Worm (Caenorhabditis elegans) whole organism, mixed stage, embryonic: ENCODE data around the gene Y43F8B.23.

Experiments
- M03D4.4 ChIP-seq: sonication (generic microtip); optimal IDR thresholded peaks from 2 replicates; lab custom pipeline; 2017; ENCODE audit warnings: mild to moderate bottlenecking, missing genetic modification characterization, missing compliant biosample characterization
- bed-3 ChIP-seq: fragments of 200-800 bp; sonication (Bioruptor generic); optimal IDR thresholded peaks from 3 replicates; lab custom pipeline; 2018; ENCODE audit warnings: mild to moderate bottlenecking, missing genetic modification characterization, moderate library complexity, missing compliant biosample characterization
- blmp-1 ChIP-seq: fragments of 150-350 bp; optimal IDR thresholded peaks from 2 replicates; lab custom pipeline; 2014; ENCODE audit warnings: missing biosample characterization, missing genetic modification characterization
- ceh-39 ChIP-seq: fragments of 150-350 bp; optimal IDR thresholded peaks from 2 replicates; lab custom pipeline; 2014; ENCODE audit warnings: missing biosample characterization, missing genetic modification characterization
- ceh-43 ChIP-seq: fragments of 200-800 bp; sonication (Bioruptor generic); optimal IDR thresholded peaks from 2 replicates; lab custom pipeline; 2018; ENCODE audit warnings: mild to moderate bottlenecking, missing genetic modification characterization, moderate library complexity, missing compliant biosample characterization
- ceh-83 ChIP-seq: fragments of 200-800 bp; sonication (Bioruptor generic); optimal IDR thresholded peaks from 2 replicates; lab custom pipeline; 2018; ENCODE audit warnings: mild to moderate bottlenecking, missing genetic modification characterization, missing compliant biosample characterization
- ces-1 ChIP-seq: fragments of 150-350 bp; optimal IDR thresholded peaks from 2 replicates; lab custom pipeline; 2014; ENCODE audit warnings: missing biosample characterization, missing genetic modification reagents, missing genetic modification characterization
- cnd-1 ChIP-seq: fragments of 200-800 bp; sonication (Bioruptor generic); optimal IDR thresholded peaks from 2 replicates; lab custom pipeline; 2018; ENCODE audit warnings: mild to moderate bottlenecking, missing genetic modification characterization, missing compliant biosample characterization
- drap-1 ChIP-seq: fragments of 200-800 bp; sonication (Bioruptor generic); optimal IDR thresholded peaks from 3 replicates; lab custom pipeline; 2018; ENCODE audit warnings: mild to moderate bottlenecking, missing genetic modification characterization, missing compliant biosample characterization
- elt-1 ChIP-seq: sonication (generic microtip); optimal IDR thresholded peaks from 2 replicates; lab custom pipeline; 2017; ENCODE audit warnings: missing genetic modification characterization, mild to moderate bottlenecking, missing compliant biosample characterization, antibody characterized with exemption, moderate library complexity, borderline replicate concordance; ENCODE audit not compliant: insufficient read depth
- elt-3 ChIP-seq: fragments of 150-350 bp; optimal IDR thresholded peaks from 2 replicates; lab custom pipeline; 2014; ENCODE audit warnings: missing biosample characterization, missing genetic modification characterization
- flh-1 ChIP-seq: fragments of 200-800 bp; sonication (Bioruptor generic); optimal IDR thresholded peaks from 2 replicates; lab custom pipeline; 2018; ENCODE audit warnings: mild to moderate bottlenecking, missing genetic modification characterization, moderate library complexity, missing compliant biosample characterization
- hlh-1 ChIP-seq: fragments of 150-350 bp; optimal IDR thresholded peaks from 2 replicates; lab custom pipeline; 2014; ENCODE audit warnings: missing biosample characterization, missing genetic modification reagents, missing genetic modification characterization
- lin-13 ChIP-seq: fragments of 150-350 bp; optimal IDR thresholded peaks from 2 replicates; lab custom pipeline; 2014; ENCODE audit warnings: missing biosample characterization, missing genetic modification characterization
- lin-32 ChIP-seq: fragments of 200-800 bp; sonication (Bioruptor generic); optimal IDR thresholded peaks from 2 replicates; lab custom pipeline; 2018; ENCODE audit warnings: mild to moderate bottlenecking, missing genetic modification characterization, missing compliant biosample characterization
- lsy-2 ChIP-seq: fragments of 150-350 bp; optimal IDR thresholded peaks from 2 replicates; lab custom pipeline; 2014; ENCODE audit warnings: missing biosample characterization, missing genetic modification characterization
- mab-5 ChIP-seq: fragments of 150-350 bp; optimal IDR thresholded peaks from 2 replicates; lab custom pipeline; 2014; ENCODE audit warnings: missing biosample characterization, missing genetic modification characterization
- mls-2 ChIP-seq: sonication (generic microtip); optimal IDR thresholded peaks from 2 replicates; lab custom pipeline; 2016; ENCODE audit warnings: mild to moderate bottlenecking, missing genetic modification characterization, moderate library complexity, missing compliant biosample characterization
- nhr-12 ChIP-seq: fragments of 150-350 bp; optimal IDR thresholded peaks from 2 replicates; lab custom pipeline; 2014; ENCODE audit warnings: missing biosample characterization, missing genetic modification characterization
- nhr-2 ChIP-seq: fragments of 150-350 bp; optimal IDR thresholded peaks from 2 replicates; lab custom pipeline; 2014; ENCODE audit warnings: missing biosample characterization, missing genetic modification characterization
- nhr-28 ChIP-seq: fragments of 150-350 bp; optimal IDR thresholded peaks from 2 replicates; lab custom pipeline; 2014; ENCODE audit warnings: missing biosample characterization, missing genetic modification characterization
- nhr-76 ChIP-seq: sonication (generic microtip); optimal IDR thresholded peaks from 2 replicates; lab custom pipeline; 2017; ENCODE audit warnings: missing biosample characterization, missing genetic modification characterization
- snpc-4 ChIP-seq: fragments of 150-350 bp; optimal IDR thresholded peaks from 2 replicates; lab custom pipeline; 2014; ENCODE audit warnings: missing biosample characterization, missing genetic modification characterization
- unc-120 ChIP-seq: sonication (generic microtip); optimal IDR thresholded peaks from 2 replicates; lab custom pipeline; 2017; ENCODE audit warnings: missing genetic modification characterization, missing compliant biosample characterization; ENCODE audit not compliant: poor library complexity, severe bottlenecking
- unc-39 ChIP-seq: fragments of 150-350 bp; optimal IDR thresholded peaks from 2 replicates; lab custom pipeline; 2014; ENCODE audit warnings: missing biosample characterization, missing genetic modification characterization
- unc-62 ChIP-seq: fragments of 150-350 bp; optimal IDR thresholded peaks from 2 replicates; lab custom pipeline; 2014; ENCODE audit warnings: missing biosample characterization, missing genetic modification reagents, missing genetic modification characterization
- zip-8 ChIP-seq: fragments of 150-350 bp; optimal IDR thresholded peaks from 2 replicates; lab custom pipeline; 2014; ENCODE audit warnings: missing biosample characterization, missing genetic modification characterization
- ztf-11 ChIP-seq: fragments of 150-350 bp; optimal IDR thresholded peaks from 2 replicates; lab custom pipeline; 2014; ENCODE audit warnings: missing biosample characterization, missing genetic modification characterization

The Y43F8B.23 gene

ce11 chrV:19462612-19463011 lies 4.8 kb downstream of the Y43F8B.23 start, which contains the start of gene Y43F8B.25:
TSS of gene Y43F8B.25 (plus strand) at chrV:19462912.
- TF ChIP-seq M03D4.4 (tag; lab: Kevin White, UChicago) (no peak), drap-1 (GFP tag; lab: Kevin White, UChicago) (no peak), bed-3 (GFP tag; lab: Kevin White, UChicago) (no peak), lsy-2 (tag; lab: Kevin White, UChicago) (no peak)

- TF ChIP-seq nhr-12: no peak
- no peak for TF ChIP-seq snpc-4
- no peak for TF ChIP-seq lsy-2 (tag; lab: Kevin White, UChicago)
- TF ChIP-seq hlh-1 (tag; lab: Kevin White, UChicago): no peak
- TF ChIP-seq drap-1 (GFP tag; lab: Kevin White, UChicago): no peak
- TF ChIP-seq mab-5: no peak
- TF ChIP-seq flh-1 (GFP tag; lab: Kevin White, UChicago): no peak
- TF ChIP-seq ces-1 (GFP tag; lab: Kevin White, UChicago): no peak
- no peak for TF ChIP-seq zip-8
- no peak for TF ChIP-seq elt-1 (tag; lab: Kevin White, UChicago)
- no peak for TF ChIP-seq nhr-28 (tag; lab: Kevin White, UChicago)
- TF ChIP-seq nhr-76 (tag; lab: Kevin White, UChicago): no peak
- TF ChIP-seq lin-32 (GFP tag; lab: Kevin White, UChicago): no peak
- no peak for TF ChIP-seq ceh-43 (GFP tag; lab: Kevin White, UChicago)
- TF ChIP-seq lin-13: no peak
- no peak for TF ChIP-seq blmp-1 (tag; lab: Kevin White, UChicago)
Observed at ce11 chrV:19462020-19462419, 5.4 kb downstream of the Y43F8B.23 start, which contains the start of gene Y43F8B.15. TSS of gene Y43F8B.15 (minus strand) at chrV:19462120.

- TF ChIP-seq unc-39 (tag; lab: Kevin White, UChicago): no peak
- TF ChIP-seq lin-32 (GFP tag; lab: Kevin White, UChicago): no peak
- no peak for TF ChIP-seq cnd-1 (tag; lab: Kevin White, UChicago)
- TF ChIP-seq unc-62 (GFP tag; lab: Kevin White, UChicago): no peak
- TF ChIP-seq nhr-28 (tag; lab: Kevin White, UChicago): no peak
- TF ChIP-seq ceh-83 (GFP tag; lab: Kevin White, UChicago): no peak
- TF ChIP-seq nhr-2 (tag; lab: Kevin White, UChicago): no peak
- TF ChIP-seq nhr-76 (tag; lab: Kevin White, UChicago): no peak
- TF ChIP-seq unc-120 (tag; lab: Kevin White, UChicago): no peak
- no peak for TF ChIP-seq snpc-4
- no peak for TF ChIP-seq elt-3 (tag; lab: Kevin White, UChicago)
- TF ChIP-seq M03D4.4 (tag; lab: Kevin White, UChicago): no peak
- no peak for TF ChIP-seq ceh-39 (tag; lab: Kevin White, UChicago)
- no peak for TF ChIP-seq elt-1 (tag; lab: Kevin White, UChicago)
- TF ChIP-seq hlh-1 (tag; lab: Kevin White, UChicago): no peak
- no peak for TF ChIP-seq bed-3 (GFP tag; lab: Kevin White, UChicago)
- no peak for TF ChIP-seq ces-1 (GFP tag; lab: Kevin White, UChicago)
- no peak for TF ChIP-seq ztf-11 (tag; lab: Kevin White, UChicago)
- no peak for TF ChIP-seq blmp-1 (tag; lab: Kevin White, UChicago)
- no peak for TF ChIP-seq mab-5
Observed at ce11 chrV:19457120-19457519, 10.3 kb downstream of the Y43F8B.23 start, which contains the start of gene Y43F8B.24. TSS of gene Y43F8B.24 (plus strand) at chrV:19457420.

ce11 chrV:19455650-19456049 lies 11.8 kb downstream of the Y43F8B.23 start, which contains the start of the genes Y43F8B.13 and Y43F8B.14:
TSS of gene Y43F8B.13 (plus strand) at chrV:19455950.
TSS of gene Y43F8B.14 (minus strand) at chrV:19455971.
- no peak for TF ChIP-seq ces-1 (GFP tag; lab: Kevin White, UChicago)

ce11 chrV:19449544-19449943 lies 17.9 kb downstream of the Y43F8B.23 start, which contains the start of gene M04C3.5:
TSS of gene M04C3.5 (plus strand) at chrV:19449733.
- TF ChIP-seq nhr-2 (tag; lab: Kevin White, UChicago) (no peak), ceh-83 (GFP tag; lab: Kevin White, UChicago) (no peak), elt-1 (tag; lab: Kevin White, UChicago) (no peak), mls-2 (tag; lab: Kevin White, UChicago) (no peak), blmp-1 (tag; lab: Kevin White, UChicago) (no peak), nhr-76 (tag; lab: Kevin White, UChicago) (no peak), cnd-1 (tag; lab: Kevin White, UChicago) (no peak)
